Worm (Caenorhabditis elegans): ENCODE measurements around the gene lev-8.

- TF ChIP-seq nhr-20 (tag; optimal IDR thresholded peaks at IDR 0.05) (no peak), ztf-4 (tag; optimal IDR thresholded peaks at IDR 0.05) (no peak), efl-3 (GFP tag; optimal IDR thresholded peaks at IDR 0.05) (no peak), grh-1 (GFP tag; IDR thresholded peaks at IDR 0.05) (no peak), fkh-10 (GFP tag; optimal IDR thresholded peaks at IDR 0.05) (no peak), fos-1 (tag; optimal IDR thresholded peaks at IDR 0.05) (no peak)
Observed at ce11 chrX:11556194-11556739, 4.4 kb upstream of the lev-8 start, which contains the start of gene C35C5.10.

All from whole organism, L1 larva.